Worm (Caenorhabditis elegans) whole organism, young adult: ENCODE measurements around the gene ima-3.

Experiments
- B0019.2 ChIP-seq: fragments of 200-800 bp; sonication (Bioruptor generic); conservative IDR thresholded peaks from 2 replicates; pipeline ENCODE4 v1.3.6; 2022; ENCODE audit warnings: missing genetic modification reagents, missing genetic modification characterization, missing compliant biosample characterization
- F10E7.11 ChIP-seq: sonication (generic microtip); optimal IDR thresholded peaks from 2 replicates; lab custom pipeline; 2017; ENCODE audit warnings: mild to moderate bottlenecking, missing genetic modification characterization, moderate library complexity, missing compliant biosample characterization
- F33H1.4 ChIP-seq: fragments of 200-800 bp; sonication (Bioruptor generic); IDR thresholded peaks from 2 replicates; pipeline ENCODE4 v1.3.6; 2022; ENCODE audit warnings: missing genetic modification reagents, missing genetic modification characterization, missing compliant biosample characterization
- F37B4.10 ChIP-seq: fragments of 200-800 bp; sonication (Bioruptor generic); IDR thresholded peaks from 2 replicates; pipeline ENCODE4 v1.3.6; 2022; ENCODE audit warnings: missing genetic modification characterization, missing compliant biosample characterization
- T26A5.8 ChIP-seq: sonication (generic microtip); optimal IDR thresholded peaks from 2 replicates; lab custom pipeline; 2016; ENCODE audit warnings: missing genetic modification characterization, missing compliant biosample characterization
- Y67H2A.10 ChIP-seq: fragments of 200-800 bp; sonication (Bioruptor generic); conservative IDR thresholded peaks from 2 replicates; pipeline ENCODE4 v1.3.6; 2022; ENCODE audit warnings: missing genetic modification reagents, missing genetic modification characterization, missing compliant biosample characterization
- Y79H2A.3 ChIP-seq: fragments of 200-800 bp; sonication (Bioruptor generic); conservative IDR thresholded peaks from 2 replicates; pipeline ENCODE4 v1.3.6; 2022; ENCODE audit warnings: missing genetic modification reagents, missing genetic modification characterization, missing compliant biosample characterization
- Y95B8A.8 ChIP-seq: fragments of 200-800 bp; sonication (Bioruptor generic); IDR thresholded peaks from 2 replicates; pipeline ENCODE4 v1.3.6; 2022; ENCODE audit warnings: missing genetic modification reagents, missing genetic modification characterization, missing compliant biosample characterization
- aptf-2 ChIP-seq: fragments of 200-800 bp; sonication (Bioruptor generic); conservative IDR thresholded peaks from 2 replicates; pipeline ENCODE4 v1.3.6; 2022; ENCODE audit warnings: missing genetic modification reagents, missing genetic modification characterization, missing compliant biosample characterization
- aptf-3 ChIP-seq: fragments of 200-800 bp; sonication (Bioruptor generic); IDR thresholded peaks from 2 replicates; pipeline ENCODE4 v1.3.6; 2022; ENCODE audit warnings: missing genetic modification characterization, missing compliant biosample characterization
- athp-1 ChIP-seq: sonication (generic microtip); optimal IDR thresholded peaks from 2 replicates; lab custom pipeline; 2017; ENCODE audit warnings: mild to moderate bottlenecking, missing genetic modification characterization, missing compliant biosample characterization
- attf-6 ChIP-seq: fragments of 200-800 bp; sonication (Bioruptor generic); IDR thresholded peaks from 2 replicates; pipeline ENCODE4 v1.3.6; 2022; ENCODE audit warnings: missing genetic modification reagents, missing genetic modification characterization, missing compliant biosample characterization
- cebp-2 ChIP-seq: fragments of 200-800 bp; sonication (Bioruptor generic); IDR thresholded peaks from 2 replicates; pipeline ENCODE4 v1.3.6; 2022; ENCODE audit warnings: missing genetic modification characterization, missing compliant biosample characterization
- ceh-27 ChIP-seq: fragments of 200-800 bp; sonication (Bioruptor generic); optimal IDR thresholded peaks from 2 replicates; lab custom pipeline; 2018; ENCODE audit warnings: mild to moderate bottlenecking, missing genetic modification characterization, moderate library complexity, missing compliant biosample characterization
- ceh-91 ChIP-seq: fragments of 200-800 bp; sonication (Bioruptor generic); IDR thresholded peaks from 2 replicates; pipeline ENCODE4 v1.3.6; 2022; ENCODE audit warnings: missing genetic modification reagents, missing genetic modification characterization, missing compliant biosample characterization
- dox-1 ChIP-seq: fragments of 200-800 bp; sonication (Bioruptor generic); IDR thresholded peaks from 2 replicates; pipeline ENCODE4 v1.3.6; 2022; ENCODE audit warnings: missing genetic modification reagents, missing genetic modification characterization, missing compliant biosample characterization
- egl-18 ChIP-seq: fragments of 200-800 bp; sonication (Bioruptor generic); IDR thresholded peaks from 2 replicates; pipeline ENCODE4 v1.3.6; 2022; ENCODE audit warnings: missing genetic modification reagents, missing genetic modification characterization, missing compliant biosample characterization
- ekl-4 ChIP-seq: fragments of 200-800 bp; sonication (Bioruptor generic); IDR thresholded peaks from 2 replicates; pipeline ENCODE4 v1.3.6; 2022; ENCODE audit warnings: missing genetic modification reagents, missing genetic modification characterization, missing compliant biosample characterization
- hmg-20 ChIP-seq: fragments of 200-800 bp; sonication (Bioruptor generic); IDR thresholded peaks from 2 replicates; pipeline ENCODE4 v1.3.6; 2022; ENCODE audit warnings: missing genetic modification reagents, missing genetic modification characterization, missing compliant biosample characterization
- hsf-1 ChIP-seq: fragments of 200-800 bp; sonication (Bioruptor generic); IDR thresholded peaks from 2 replicates; pipeline ENCODE4 v1.3.6; 2022; ENCODE audit warnings: missing genetic modification reagents, missing genetic modification characterization, missing compliant biosample characterization
- let-607 ChIP-seq, 2 experiments: fragments of 200-800 bp in 1 of 2; sonication (Bioruptor generic) in 1 of 2; sonication (generic microtip) in 1 of 2; optimal IDR thresholded peaks; 2 replicates each; lab custom pipeline; 2016 to 2018; ENCODE audit warnings: mild to moderate bottlenecking in 2 of 2, missing compliant biosample characterization in 2 of 2, missing genetic modification characterization in 2 of 2, moderate library complexity in 2 of 2, missing genotype in 1 of 2
- lin-40 ChIP-seq: sonication (generic microtip); optimal IDR thresholded peaks from 2 replicates; lab custom pipeline; 2016; ENCODE audit warnings: missing genetic modification characterization, mild to moderate bottlenecking, missing compliant biosample characterization, missing genotype, missing genetic modification reagents
- lir-1 ChIP-seq: fragments of 200-800 bp; sonication (Bioruptor generic); conservative IDR thresholded peaks from 2 replicates; pipeline ENCODE4 v1.3.6; 2022; ENCODE audit warnings: missing genetic modification reagents, missing genetic modification characterization, missing compliant biosample characterization
- lsl-1 ChIP-seq: fragments of 200-800 bp; sonication (Bioruptor generic); optimal IDR thresholded peaks from 2 replicates; lab custom pipeline; 2018; ENCODE audit warnings: mild to moderate bottlenecking, missing genetic modification characterization, moderate library complexity, missing compliant biosample characterization
- lsy-27 ChIP-seq: sonication (generic microtip); optimal IDR thresholded peaks from 2 replicates; lab custom pipeline; 2017; ENCODE audit warnings: missing genetic modification characterization, mild to moderate bottlenecking, missing compliant biosample characterization, antibody characterized with exemption, missing genotype, borderline replicate concordance; ENCODE audit not compliant: insufficient read depth
- madf-10 ChIP-seq: sonication (generic microtip); optimal IDR thresholded peaks from 2 replicates; lab custom pipeline; 2016; ENCODE audit warnings: mild to moderate bottlenecking, missing genetic modification characterization, missing compliant biosample characterization
- madf-3 ChIP-seq: fragments of 200-800 bp; sonication (Bioruptor generic); IDR thresholded peaks from 2 replicates; pipeline ENCODE4 v1.3.6; 2022; ENCODE audit warnings: missing genetic modification reagents, missing genetic modification characterization, missing compliant biosample characterization
- mcd-1 ChIP-seq: fragments of 200-800 bp; sonication (Bioruptor generic); IDR thresholded peaks from 2 replicates; pipeline ENCODE4 v1.3.6; 2022; ENCODE audit warnings: missing genetic modification reagents, missing genetic modification characterization, missing compliant biosample characterization
- mel-28 ChIP-seq: sonication (generic microtip); optimal IDR thresholded peaks from 2 replicates; lab custom pipeline; 2016; ENCODE audit warnings: borderline replicate concordance, mild to moderate bottlenecking, missing genetic modification characterization, missing compliant biosample characterization
- mes-4 ChIP-seq: sonication (generic microtip); optimal IDR thresholded peaks from 2 replicates; lab custom pipeline; 2016; ENCODE audit warnings: missing genotype, missing genetic modification characterization, missing compliant biosample characterization
- nfyb-1 ChIP-seq: fragments of 200-800 bp; sonication (Bioruptor generic); IDR thresholded peaks from 2 replicates; pipeline ENCODE4 v1.3.6; 2022; ENCODE audit warnings: missing genetic modification reagents, missing genetic modification characterization, missing compliant biosample characterization
- nhr-120 ChIP-seq: fragments of 200-800 bp; sonication (Bioruptor generic); IDR thresholded peaks from 2 replicates; pipeline ENCODE4 v1.3.6; 2022; ENCODE audit warnings: missing genetic modification characterization, missing compliant biosample characterization
- pbrm-1 ChIP-seq: fragments of 200-800 bp; sonication (Bioruptor generic); IDR thresholded peaks from 2 replicates; pipeline ENCODE4 v1.3.6; 2022; ENCODE audit warnings: missing genetic modification reagents, missing genetic modification characterization, missing compliant biosample characterization
- rec-8 ChIP-seq, 2 experiments: sonication (generic microtip); optimal IDR thresholded peaks; 2 replicates each; lab custom pipeline; 2016; ENCODE audit warnings: mild to moderate bottlenecking in 2 of 2, missing genetic modification characterization in 2 of 2, missing genetic modification reagents in 2 of 2, missing genotype in 2 of 2, missing biosample characterization in 1 of 2, missing compliant biosample characterization in 1 of 2, moderate library complexity in 1 of 2
- rpc-1 ChIP-seq, 2 experiments: fragments of 150-350 bp in 1 of 2; sonication (generic microtip) in 1 of 2; optimal IDR thresholded peaks; 2 replicates each; lab custom pipeline; 2014 to 2018; ENCODE audit warnings: missing biosample characterization in 1 of 2, missing genetic modification characterization in 1 of 2, missing genetic modification reagents in 1 of 2, missing genotype in 1 of 2
- sea-2 ChIP-seq: fragments of 200-800 bp; sonication (Bioruptor generic); IDR thresholded peaks from 2 replicates; pipeline ENCODE4 v1.3.6; 2022; ENCODE audit warnings: missing genetic modification characterization, missing compliant biosample characterization
- snpc-1.1 ChIP-seq: sonication (generic microtip); optimal IDR thresholded peaks from 2 replicates; lab custom pipeline; 2017; ENCODE audit warnings: missing genetic modification characterization, mild to moderate bottlenecking, missing compliant biosample characterization, antibody characterized with exemption, moderate library complexity, missing genotype, missing genetic modification reagents; ENCODE audit not compliant: insufficient read depth
- tbp1 ChIP-seq: fragments of 200-800 bp; sonication (Bioruptor generic); optimal IDR thresholded peaks from 2 replicates; lab custom pipeline; 2018; ENCODE audit warnings: mild to moderate bottlenecking, missing genetic modification characterization, missing compliant biosample characterization
- xnd-1 ChIP-seq: sonication (generic microtip); optimal IDR thresholded peaks from 2 replicates; lab custom pipeline; 2016; ENCODE audit warnings: missing genotype, missing genetic modification reagents, missing genetic modification characterization, missing compliant biosample characterization
- zim-3 ChIP-seq: sonication (generic microtip); optimal IDR thresholded peaks from 2 replicates; lab custom pipeline; 2017; ENCODE audit warnings: mild to moderate bottlenecking, missing genetic modification characterization, moderate library complexity, missing compliant biosample characterization
- ztf-18 ChIP-seq: sonication (generic microtip); optimal IDR thresholded peaks from 2 replicates; lab custom pipeline; 2016; ENCODE audit warnings: missing genotype, mild to moderate bottlenecking, missing genetic modification characterization, missing compliant biosample characterization
- ztf-26 ChIP-seq: sonication (generic microtip); optimal IDR thresholded peaks from 2 replicates; lab custom pipeline; 2017; ENCODE audit warnings: missing genetic modification characterization, missing compliant biosample characterization
- ztf-28 ChIP-seq: fragments of 200-800 bp; sonication (Bioruptor generic); IDR thresholded peaks from 2 replicates; pipeline ENCODE4 v1.3.6; 2022; ENCODE audit warnings: missing genetic modification reagents, missing genetic modification characterization, missing compliant biosample characterization
- ztf-6 ChIP-seq: fragments of 200-800 bp; sonication (Bioruptor generic); IDR thresholded peaks from 2 replicates; pipeline ENCODE4 v1.3.6; 2022; ENCODE audit warnings: missing genetic modification reagents, missing genetic modification characterization, missing compliant biosample characterization

The ima-3 gene

DNA sequence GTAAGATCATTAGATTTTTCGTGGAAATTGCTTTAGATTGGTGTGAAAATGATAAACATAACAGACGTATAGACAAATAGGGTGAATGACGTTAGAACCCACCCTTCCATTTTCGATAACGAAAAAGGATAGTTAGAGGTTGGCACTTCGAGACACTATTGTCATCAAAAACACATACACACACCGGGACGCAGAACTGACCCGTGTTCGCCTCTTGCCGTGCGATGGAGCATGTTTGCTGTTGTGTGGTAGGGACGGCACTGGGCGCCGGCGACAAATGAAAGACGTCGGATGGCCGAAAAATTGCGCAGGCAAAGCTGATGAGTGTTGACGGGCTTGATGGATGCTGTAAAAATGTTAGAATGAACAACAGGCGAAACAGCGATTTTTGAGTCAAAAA lies 11.6 kb downstream of the ima-3 start (continued):
- peak; percentile 57 for TF ChIP-seq mcd-1 (GFP tag; lab: Robert Waterston, UW)
- no peak for TF ChIP-seq egl-18 (GFP tag; lab: Robert Waterston, UW)
- no peak for TF ChIP-seq hmg-20
- TF ChIP-seq nhr-120 = 0 out of 2 replicates have a peak, but pooled peaks have one; percentile 32
- no peak for TF ChIP-seq rec-8 (tag; optimal IDR thresholded peaks at IDR 0.05; lab: Kevin White, UChicago)
- TF ChIP-seq lin-40 (tag; lab: Kevin White, UChicago) = no peak
- TF ChIP-seq madf-10 (tag; lab: Kevin White, UChicago) = peak; percentile 18
- no peak for TF ChIP-seq attf-6 (GFP tag; lab: Robert Waterston, UW)
- peak; percentile 55 for TF ChIP-seq ztf-18 (tag; lab: Kevin White, UChicago)
- peak; percentile 89 to 96 for TF ChIP-seq let-607 (tag; optimal IDR thresholded peaks at IDR 0.05; lab: Kevin White, UChicago)
- peak; percentile 71 for TF ChIP-seq ceh-27 (GFP tag; lab: Kevin White, UChicago)
- TF ChIP-seq, all 124 proteins: peak for 19

DNA sequence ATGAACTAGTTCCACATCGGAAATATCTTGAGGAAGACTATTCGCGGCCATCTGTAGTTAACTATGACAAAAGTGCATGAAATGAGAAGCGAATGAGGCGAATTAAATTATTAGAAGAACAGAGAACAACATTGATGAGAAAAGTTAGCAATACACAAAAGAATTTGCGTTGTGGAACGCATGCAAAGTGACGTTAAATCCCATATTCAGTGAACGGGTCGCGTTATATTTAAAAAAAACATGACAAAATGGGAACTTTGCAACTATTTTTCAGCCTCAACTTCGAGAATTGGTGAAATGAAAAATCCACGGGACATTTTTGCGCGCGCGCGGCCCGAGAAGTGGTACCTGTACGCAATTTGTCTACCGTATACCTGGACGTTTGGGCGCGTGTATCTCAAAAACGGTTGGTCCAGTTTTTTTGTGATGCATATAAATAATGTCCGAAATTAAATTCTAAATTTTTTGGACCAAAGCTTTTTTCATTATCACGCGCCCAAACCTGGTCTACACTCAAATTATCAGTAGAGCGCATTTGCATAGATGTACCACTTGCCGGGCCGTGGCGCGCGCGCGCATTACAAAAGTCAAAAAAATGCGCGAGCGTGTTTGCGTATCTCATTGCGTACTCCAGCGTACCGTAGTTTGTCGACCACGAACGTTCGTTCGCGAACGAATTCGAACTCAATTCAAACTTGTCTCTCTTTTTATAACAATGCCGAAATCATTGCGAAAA lies 13.5 kb downstream of the ima-3 start, which contains the start of the genes cdd-2 and oef-1:
Gene cdd-2, minus strand, starts transcription at position 51 of the 736 bp plus-strand sequence.
Gene oef-1, plus strand, starts transcription at position 575 of the 736 bp plus-strand sequence.
- TF ChIP-seq ztf-26 (tag; lab: Kevin White, UChicago) (no peak), ztf-6 (GFP tag; lab: Robert Waterston, UW) (no peak), lir-1 (peak; percentile 87), aptf-2 (GFP tag; lab: Robert Waterston, UW) (peak; percentile 44; the same call in 1 of the 2 replicates), cebp-2 (0 out of 2 replicates have a peak, but pooled peaks have one; percentile 16), lsy-27 (tag; lab: Kevin White, UChicago) (no peak), dox-1 (GFP tag; lab: Robert Waterston, UW) (peak; percentile 96), pbrm-1 (GFP tag; lab: Robert Waterston, UW) (peak; percentile 88), Y95B8A.8 (GFP tag; lab: Robert Waterston, UW) (peak; percentile 95), mel-28 (tag; lab: Kevin White, UChicago) (no peak), ekl-4 (peak; percentile 91), hsf-1 (peak; percentile 87), T26A5.8 (tag; lab: Kevin White, UChicago) (no peak), Y79H2A.3 (GFP tag; lab: Robert Waterston, UW) (peak; percentile 94), F10E7.11 (no peak), aptf-3 (GFP tag; lab: Robert Waterston, UW) (no peak; the same call in 1 of the 2 replicates), Y67H2A.10 (GFP tag; lab: Robert Waterston, UW) (peak; percentile 56; the same call in 1 of the 2 replicates), xnd-1 (tag; lab: Kevin White, UChicago) (peak; percentile 87), rec-8 (tag; optimal IDR thresholded peaks at IDR 0.05; lab: Kevin White, UChicago) (no peak), rpc-1 (optimal IDR thresholded peaks at IDR 0.05; lab: Kevin White, UChicago) (no peak), rpc-1 (tag; optimal IDR thresholded peaks at IDR 0.05; lab: Kevin White, UChicago) (no peak), tbp1 (peak; percentile 53), ztf-28 (GFP tag; lab: Robert Waterston, UW) (peak; percentile 96), nfyb-1 (GFP tag; lab: Robert Waterston, UW) (peak; percentile 62; the same call in 1 of the 2 replicates), F37B4.10 (GFP tag; lab: Robert Waterston, UW) (no peak), snpc-1.1 (tag; lab: Kevin White, UChicago) (no peak), sea-2 (no peak), lsl-1 (GFP tag; lab: Kevin White, UChicago) (peak; percentile 96), mes-4 (no peak), B0019.2 (peak; percentile 95), ceh-27 (GFP tag; lab: Kevin White, UChicago) (no peak), ceh-91 (GFP tag; lab: Robert Waterston, UW) (peak; percentile 99), F33H1.4 (GFP tag; lab: Robert Waterston, UW) (peak; percentile 85), ztf-18 (tag; lab: Kevin White, UChicago) (peak; percentile 45), athp-1 (tag; lab: Kevin White, UChicago) (peak; percentile 76), madf-3 (GFP tag; lab: Robert Waterston, UW) (peak; percentile 96), zim-3 (tag; lab: Kevin White, UChicago) (no peak)
